Worm (Caenorhabditis elegans) whole organism, L2 larva: ENCODE data around the gene dyf-19.

Experiments
- R02D3.7 ChIP-seq: fragments of 150-350 bp; optimal IDR thresholded peaks from 2 replicates; lab custom pipeline; 2014; ENCODE audit warnings: missing biosample characterization, missing genetic modification characterization
- alr-1 ChIP-seq: fragments of 150-350 bp; optimal IDR thresholded peaks from 2 replicates; lab custom pipeline; 2014; ENCODE audit warnings: missing biosample characterization, missing genetic modification characterization
- aly-2 ChIP-seq: fragments of 150-350 bp; optimal IDR thresholded peaks from 2 replicates; lab custom pipeline; 2014; ENCODE audit warnings: missing biosample characterization, missing genetic modification characterization
- lin-13 ChIP-seq: fragments of 150-350 bp; optimal IDR thresholded peaks from 2 replicates; lab custom pipeline; 2014; ENCODE audit warnings: missing biosample characterization, missing genetic modification reagents, missing genetic modification characterization
- lsy-2 ChIP-seq, 2 experiments: fragments of 150-350 bp in 1 of 2; sonication (generic microtip) in 1 of 2; optimal IDR thresholded peaks; 2 replicates each; lab custom pipeline; 2014 to 2017; ENCODE audit warnings: missing biosample characterization in 2 of 2, missing genetic modification characterization in 2 of 2
- mdl-1 ChIP-seq, 2 experiments: fragments of 150-350 bp in 1 of 2; sonication (generic microtip) in 1 of 2; optimal IDR thresholded peaks; 2 replicates each; lab custom pipeline; 2017; ENCODE audit warnings: missing biosample characterization in 2 of 2, missing genetic modification characterization in 2 of 2
- nhr-12 ChIP-seq: fragments of 150-350 bp; optimal IDR thresholded peaks from 2 replicates; lab custom pipeline; 2014; ENCODE audit warnings: missing biosample characterization, missing genetic modification characterization
- nhr-237 ChIP-seq: fragments of 150-350 bp; optimal IDR thresholded peaks from 2 replicates; lab custom pipeline; 2014; ENCODE audit warnings: missing biosample characterization, missing genetic modification characterization
- nhr-25 ChIP-seq: fragments of 150-350 bp; sonication (generic microtip); optimal IDR thresholded peaks from 3 replicates; lab custom pipeline; 2014; ENCODE audit warnings: missing biosample characterization, missing genetic modification characterization
- nhr-77 ChIP-seq: fragments of 150-350 bp; optimal IDR thresholded peaks from 2 replicates; lab custom pipeline; 2014; ENCODE audit warnings: missing biosample characterization, missing genetic modification characterization
- peb-1 ChIP-seq: fragments of 150-350 bp; optimal IDR thresholded peaks from 2 replicates; lab custom pipeline; 2014; ENCODE audit warnings: missing biosample characterization, missing genetic modification characterization
- skn-1 ChIP-seq: sonication (generic microtip); optimal IDR thresholded peaks from 2 replicates; lab custom pipeline; 2017; ENCODE audit warnings: missing biosample characterization, missing genetic modification characterization
- unc-62 ChIP-seq: fragments of 150-350 bp; optimal IDR thresholded peaks from 2 replicates; lab custom pipeline; 2014; ENCODE audit warnings: missing biosample characterization, missing genetic modification reagents, missing genetic modification characterization
- ztf-1 ChIP-seq: fragments of 200-800 bp; sonication (Bioruptor generic); conservative IDR thresholded peaks from 2 replicates; pipeline ENCODE4 v1.3.6; 2022; ENCODE audit warnings: missing genetic modification characterization, missing compliant biosample characterization

DNA sequence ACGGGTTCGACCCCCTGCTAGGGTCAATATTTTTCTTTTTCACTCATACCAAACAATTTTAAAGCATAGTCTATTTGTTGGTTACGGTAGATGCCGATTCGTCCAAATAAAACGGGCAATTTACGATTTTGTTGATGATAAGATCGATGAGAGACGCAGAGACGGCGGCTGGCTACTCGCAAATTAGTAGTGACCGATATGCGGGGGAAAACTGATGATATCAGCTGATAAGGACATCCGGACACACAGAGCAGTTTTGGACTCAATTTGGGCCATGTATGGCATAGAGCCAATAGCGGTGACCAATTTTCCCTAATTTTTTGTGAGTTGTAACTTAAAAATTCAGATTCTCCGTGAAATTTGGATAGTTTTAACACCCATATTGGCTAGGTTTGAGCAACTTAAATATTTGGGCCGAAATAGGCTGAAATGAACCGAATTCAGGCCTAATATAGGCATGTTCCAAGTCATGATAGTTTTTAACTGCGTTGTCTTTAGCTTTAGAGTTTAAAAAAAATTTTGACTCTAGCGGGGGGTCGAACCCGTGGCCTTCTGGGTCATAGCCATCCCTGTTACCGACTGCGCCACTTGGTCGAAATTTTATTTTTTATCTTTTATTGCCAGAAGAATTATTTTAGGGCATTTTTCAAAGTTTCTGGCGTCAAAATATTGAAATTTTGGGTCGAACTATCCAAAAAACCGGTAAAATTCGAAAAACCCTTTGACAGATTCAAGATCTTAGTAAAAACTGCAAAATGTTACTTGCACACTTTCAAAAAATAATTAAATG, 1.1 kb upstream of the dyf-19 start:
- no peak for TF ChIP-seq nhr-237 (tag; lab: Kevin White, UChicago)
- TF ChIP-seq lin-13, result no peak
- no peak for TF ChIP-seq peb-1 (tag; lab: Kevin White, UChicago)
- no peak for TF ChIP-seq skn-1 (tag; lab: Kevin White, UChicago)
- no peak for TF ChIP-seq nhr-25
- no peak for TF ChIP-seq mdl-1 (tag; optimal IDR thresholded peaks at IDR 0.05; lab: Kevin White, UChicago)
- no peak for TF ChIP-seq aly-2 (tag; lab: Kevin White, UChicago)
- TF ChIP-seq ztf-1 (GFP tag; lab: Robert Waterston, UW), result no peak
- TF ChIP-seq R02D3.7 (tag; lab: Kevin White, UChicago), result no peak
- peak in 1 of 2 experiments; percentile 9 for TF ChIP-seq lsy-2 (tag; optimal IDR thresholded peaks at IDR 0.05; lab: Kevin White, UChicago)
- TF ChIP-seq nhr-77 (tag; lab: Kevin White, UChicago), result no peak
- TF ChIP-seq unc-62, result no peak
- TF ChIP-seq alr-1 (tag; lab: Kevin White, UChicago), result no peak
- no peak for TF ChIP-seq nhr-12
